Fruit fly (Drosophila melanogaster) S2 (cell line): Measurements from ENCODE around the gene Andorra.

ENCODE experiments used
- CG8478 ChIP-seq: fragments of >200 bp; optimal IDR thresholded peaks from 2 replicates; lab custom pipeline; 2018
- CTCF ChIP-seq, 2 experiments: fragments of >200 bp; optimal IDR thresholded peaks; 2 replicates each; lab custom pipeline; 2018

Andorra gene

DNA sequence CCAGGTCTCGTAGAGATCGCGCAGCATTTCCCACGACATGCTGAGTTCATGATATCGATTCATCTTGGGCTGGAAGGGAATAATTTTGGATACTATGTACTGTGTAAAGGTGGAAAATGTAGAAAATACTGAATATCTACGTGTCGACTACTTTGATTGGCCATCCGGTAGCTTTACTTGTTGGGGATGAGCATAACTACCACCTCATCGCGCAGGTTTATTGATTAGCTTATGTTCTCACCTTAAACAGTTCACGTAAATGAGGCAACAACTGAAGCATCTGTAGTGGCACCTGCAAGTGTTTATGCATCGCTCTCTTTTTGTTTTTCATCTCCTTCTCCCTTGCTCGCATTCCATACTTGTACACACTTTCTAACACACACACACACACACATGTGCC is at the start of gene Andorra:
Gene Andorra (minus strand): TSS at position 101 of the 400 bp plus-strand sequence.
- TF ChIP-seq CTCF (optimal IDR thresholded peaks at IDR 0.05; lab: Kevin White, UChicago) = no peak
- no peak for TF ChIP-seq CG8478 (lab: Kevin White, UChicago)

DNA sequence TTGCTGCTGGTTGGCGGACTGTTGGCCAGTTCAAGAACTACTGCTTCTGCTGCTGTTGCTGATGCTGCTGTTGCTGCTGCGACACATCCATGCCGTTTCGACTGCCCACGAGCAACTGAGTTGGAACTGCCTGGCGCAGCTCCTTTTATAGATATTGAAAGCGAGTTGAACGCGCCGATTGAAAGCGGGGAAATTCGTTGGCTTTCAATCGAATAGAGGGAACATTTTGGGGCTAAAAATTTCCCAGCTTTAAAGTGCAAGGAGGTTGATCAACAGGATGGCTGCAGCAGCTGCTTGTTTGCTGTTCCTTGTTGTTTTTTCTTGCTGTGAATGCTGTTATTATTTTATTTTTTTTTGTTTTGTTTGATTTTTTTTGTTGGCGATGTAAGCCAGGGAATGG is 46.7 kb upstream of the Andorra start, which contains the start of gene CG33639:
Gene CG33639 (minus strand): TSS at position 101 of the 400 bp plus-strand sequence.
- no peak for TF ChIP-seq CG8478 (lab: Kevin White, UChicago)
- TF ChIP-seq CTCF (optimal IDR thresholded peaks at IDR 0.05; lab: Kevin White, UChicago) = no peak

DNA sequence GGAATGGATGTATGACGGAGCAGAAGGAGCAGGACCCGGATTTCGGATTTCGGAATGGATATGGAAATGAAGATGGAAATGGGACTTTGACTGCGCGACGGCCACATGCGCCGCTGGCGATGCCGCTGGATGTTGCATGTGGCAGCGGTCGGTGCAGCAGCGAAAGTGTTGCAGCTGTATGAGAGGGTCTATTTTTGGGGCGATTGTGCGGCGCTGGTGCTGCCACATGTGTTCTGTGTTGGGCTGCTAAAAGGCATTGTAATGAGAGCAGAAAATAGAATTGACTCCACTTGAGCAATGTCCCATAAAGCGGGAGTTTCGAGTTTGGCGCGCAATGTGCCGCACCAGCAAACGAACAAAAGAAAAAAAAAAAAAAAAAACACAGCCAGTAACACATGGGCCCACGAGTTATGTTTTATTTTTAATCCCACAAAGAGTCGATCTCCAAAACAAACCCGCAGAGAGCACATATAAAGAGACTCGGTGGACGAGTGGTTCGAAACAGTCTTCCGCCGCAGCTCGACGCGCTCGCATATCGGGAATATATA is 29.7 kb upstream of the Andorra start, which contains the start of gene Him:
Gene Him (plus strand): TSS at position 498 of the 548 bp plus-strand sequence.
- TF ChIP-seq CTCF (optimal IDR thresholded peaks at IDR 0.05; lab: Kevin White, UChicago) = no peak
- no peak for TF ChIP-seq CG8478 (lab: Kevin White, UChicago)

DNA sequence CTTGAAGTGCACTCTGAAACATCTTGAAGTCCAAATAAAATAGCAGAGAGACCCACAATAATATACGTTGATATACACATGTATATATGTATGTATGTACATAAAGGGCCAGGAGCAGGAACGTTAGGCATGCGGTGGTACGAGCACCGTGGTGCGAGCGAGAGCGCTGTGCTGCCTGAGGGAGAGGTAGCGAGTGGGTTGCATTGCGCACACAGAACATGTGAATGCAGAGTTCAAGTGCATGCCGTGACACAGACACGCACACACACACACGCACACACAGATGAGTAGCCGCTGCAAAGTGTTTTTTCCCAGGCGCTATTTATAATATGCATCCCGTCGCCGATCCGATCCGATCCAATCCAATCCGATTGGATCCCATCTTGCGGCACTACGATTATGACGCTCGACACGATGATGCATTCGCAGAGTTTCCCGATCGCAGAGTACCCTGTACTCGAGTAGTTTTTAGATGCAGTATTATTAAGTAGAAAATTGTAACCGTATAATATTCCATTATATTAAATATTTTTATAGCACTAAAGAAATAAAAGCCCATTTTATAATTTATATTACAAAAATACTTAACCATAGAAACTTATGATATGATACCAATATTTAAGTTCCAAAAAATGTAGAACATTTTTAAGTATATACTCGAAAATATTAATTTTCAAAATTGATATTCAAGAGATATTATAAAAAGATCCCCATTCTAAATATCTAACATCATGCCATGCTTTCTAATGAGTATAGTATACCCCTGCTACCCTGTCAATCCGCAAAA is 29.0 kb upstream of the Andorra start:
- no peak for TF ChIP-seq CTCF (optimal IDR thresholded peaks at IDR 0.05; lab: Kevin White, UChicago)
- TF ChIP-seq CG8478 (lab: Kevin White, UChicago) = no peak

DNA sequence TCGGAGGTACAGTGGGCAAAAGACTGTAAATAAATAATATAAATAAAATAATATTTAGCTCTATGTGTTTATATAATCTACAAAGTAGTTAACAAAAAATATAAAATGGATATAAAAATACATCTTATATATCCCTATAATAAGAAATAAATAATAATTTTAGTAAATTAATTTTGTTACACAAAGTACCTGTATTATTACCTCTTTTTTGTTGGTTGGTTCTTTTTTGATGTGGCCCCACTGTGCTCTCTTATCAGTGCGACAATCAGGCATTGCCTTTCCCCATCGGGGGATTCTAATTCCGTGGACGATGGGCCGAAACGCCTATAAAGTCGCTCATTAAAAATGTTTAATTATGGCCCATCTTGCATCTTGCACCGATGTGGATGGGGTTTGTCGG is 28.3 kb upstream of the Andorra start:
- TF ChIP-seq CG8478 (lab: Kevin White, UChicago) = no peak
- no peak for TF ChIP-seq CTCF (optimal IDR thresholded peaks at IDR 0.05; lab: Kevin White, UChicago)

DNA sequence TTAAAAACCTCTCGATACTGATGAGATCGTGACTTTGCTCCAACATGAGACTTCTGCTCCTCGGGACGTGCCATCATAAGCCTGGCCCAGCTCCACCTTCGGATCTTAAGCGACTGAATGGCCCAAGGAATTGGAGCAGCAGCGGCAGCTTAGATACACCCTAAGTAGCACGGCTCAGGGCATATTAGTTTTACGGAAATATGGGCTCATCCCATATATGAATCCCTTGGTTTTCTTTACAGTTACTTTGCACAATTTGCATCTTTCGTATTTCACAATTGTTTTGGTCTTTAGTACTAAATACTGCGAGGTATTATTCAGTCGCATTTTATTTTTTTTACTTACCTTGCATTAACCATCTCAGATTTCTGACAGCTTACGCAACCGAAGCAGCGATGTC is 25.8 kb upstream of the Andorra start, which contains the start of gene Hesr:
Gene Hesr (minus strand): TSS at position 101 of the 400 bp plus-strand sequence.
- no peak for TF ChIP-seq CTCF (optimal IDR thresholded peaks at IDR 0.05; lab: Kevin White, UChicago)
- no peak for TF ChIP-seq CG8478 (lab: Kevin White, UChicago)

DNA sequence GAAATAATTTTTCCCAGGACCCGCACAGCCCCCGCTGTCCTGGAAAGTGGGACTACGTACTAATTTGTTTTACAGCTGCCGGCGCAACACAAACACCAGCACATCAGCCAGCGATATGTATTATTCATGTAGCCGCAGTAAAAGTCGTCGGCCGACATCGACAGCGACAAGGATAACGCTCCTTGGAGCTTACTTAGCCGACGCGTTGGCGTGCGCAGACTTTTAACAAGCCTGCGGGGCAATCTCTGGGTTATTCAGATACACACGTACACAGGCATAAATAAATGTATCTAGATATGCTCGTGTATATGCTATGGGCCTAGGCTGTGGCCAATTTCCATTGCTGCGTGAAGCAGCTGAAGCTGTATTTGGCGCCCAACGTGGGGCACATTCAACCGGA is 18.4 kb upstream of the Andorra start:
- TF ChIP-seq CG8478 (lab: Kevin White, UChicago) (no peak), CTCF (optimal IDR thresholded peaks at IDR 0.05; lab: Kevin White, UChicago) (no peak)

DNA sequence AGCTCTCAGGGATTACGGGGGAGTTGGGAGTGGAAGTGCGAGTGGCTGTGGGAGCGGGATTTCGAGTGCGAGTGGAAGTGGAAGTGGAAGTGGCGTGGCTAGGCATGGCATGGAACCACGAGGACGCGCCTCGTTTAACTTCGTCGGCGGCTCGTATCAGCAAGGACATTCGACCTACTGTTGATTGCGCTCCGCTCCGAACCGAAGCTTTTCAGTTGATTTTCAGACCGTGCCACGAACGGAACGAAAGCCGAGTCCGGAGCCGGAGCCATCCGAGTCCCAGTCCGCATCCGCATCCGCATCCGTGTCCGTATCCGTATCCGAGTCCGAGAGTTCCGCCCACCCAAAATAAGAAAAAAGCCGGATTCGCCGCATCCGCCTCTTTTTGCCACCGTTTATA is 6.7 kb upstream of the Andorra start:
- no peak for TF ChIP-seq CTCF (optimal IDR thresholded peaks at IDR 0.05; lab: Kevin White, UChicago)
- no peak for TF ChIP-seq CG8478 (lab: Kevin White, UChicago)

DNA sequence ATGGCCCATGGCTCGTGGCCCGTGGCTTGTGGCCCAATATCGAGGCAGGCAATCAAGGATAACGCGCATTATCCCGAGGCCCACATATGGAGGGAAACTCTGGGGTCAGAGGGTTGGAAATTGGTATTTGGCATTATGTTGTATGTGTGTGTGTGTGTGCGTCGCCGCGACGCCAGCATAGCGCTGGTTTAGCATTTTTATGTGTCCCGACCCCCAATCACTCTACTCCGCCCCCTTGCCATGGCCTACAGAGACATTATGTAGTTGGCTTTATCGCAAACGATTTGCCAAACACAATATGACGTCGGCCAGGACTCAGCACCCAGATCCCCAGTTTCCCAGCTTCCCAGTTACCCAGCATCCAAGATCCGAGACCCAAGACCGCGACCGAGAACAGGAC is 1.9 kb upstream of the Andorra start:
- TF ChIP-seq CTCF (optimal IDR thresholded peaks at IDR 0.05; lab: Kevin White, UChicago) (no peak), CG8478 (lab: Kevin White, UChicago) (no peak)

DNA sequence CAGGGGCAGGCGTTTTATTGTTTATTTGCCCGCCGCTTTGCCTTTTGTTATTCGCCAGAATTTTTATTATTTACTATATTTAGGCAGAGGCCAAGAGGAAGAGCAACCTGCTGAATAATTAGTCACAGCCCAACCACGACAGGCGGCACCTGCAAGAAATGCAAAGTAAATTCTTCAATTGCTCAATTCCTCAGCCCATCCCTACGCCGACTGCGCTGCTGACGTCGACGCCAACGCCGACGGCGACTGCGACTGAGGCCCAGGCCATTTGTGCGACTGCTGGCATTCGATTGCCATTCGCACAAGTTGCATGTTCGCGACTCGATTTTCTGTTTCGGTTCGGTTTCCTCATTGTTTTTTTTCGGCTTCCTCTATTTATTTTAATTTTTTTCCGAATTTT is 2.0 kb downstream of the Andorra start, which contains the start of gene Frq2:
Gene Frq2 (plus strand): TSS at position 301 of the 400 bp plus-strand sequence.
- TF ChIP-seq CTCF (optimal IDR thresholded peaks at IDR 0.05; lab: Kevin White, UChicago) (no peak), CG8478 (lab: Kevin White, UChicago) (no peak)

DNA sequence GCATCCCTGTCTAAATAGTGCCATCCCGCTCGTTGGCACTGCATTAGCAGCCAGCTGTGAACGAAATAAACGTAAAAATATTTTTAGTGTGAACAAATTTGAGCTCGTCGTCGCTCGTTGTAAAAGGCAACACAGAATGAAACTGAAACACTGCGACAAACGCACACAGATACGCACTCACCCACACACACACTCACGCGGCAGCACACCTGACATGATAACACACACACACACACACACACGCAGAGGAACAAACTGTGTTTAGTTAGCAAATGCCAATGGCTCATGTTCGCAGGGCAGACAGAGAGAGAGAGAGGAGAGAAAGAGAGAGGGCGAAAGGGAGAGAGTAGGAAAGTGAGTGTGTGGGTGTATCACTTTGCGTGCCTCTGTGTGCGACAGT is 20.3 kb downstream of the Andorra start:
- TF ChIP-seq CTCF (optimal IDR thresholded peaks at IDR 0.05; lab: Kevin White, UChicago) = no peak
- no peak for TF ChIP-seq CG8478 (lab: Kevin White, UChicago)

DNA sequence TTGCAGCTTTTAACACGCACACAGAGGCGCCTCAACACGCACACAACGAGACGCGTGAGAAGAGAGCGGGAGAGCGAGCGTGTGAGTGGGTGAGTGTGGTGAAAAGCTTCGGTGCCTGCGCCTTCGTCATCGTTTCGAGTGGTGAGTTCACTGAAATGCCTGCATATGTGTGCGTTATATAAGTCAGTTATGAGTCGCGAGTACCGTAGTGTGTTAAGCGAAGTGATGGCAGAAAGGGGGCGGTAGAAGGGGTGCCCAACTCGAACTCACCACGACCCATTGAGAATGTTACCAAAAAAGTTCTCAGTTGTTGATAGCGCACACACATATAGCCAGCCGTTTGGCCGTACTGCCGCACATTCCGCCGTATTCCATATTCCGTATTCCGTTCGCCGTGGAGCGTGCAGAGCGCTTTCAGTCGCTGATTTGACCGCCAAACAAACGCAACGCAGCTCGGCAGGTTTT is 24.3 kb downstream of the Andorra start, which contains the start of gene Frq1:
Gene Frq1 (plus strand): TSS at position 415 of the 465 bp plus-strand sequence.
- no peak for TF ChIP-seq CG8478 (lab: Kevin White, UChicago)
- no peak for TF ChIP-seq CTCF (optimal IDR thresholded peaks at IDR 0.05; lab: Kevin White, UChicago)

DNA sequence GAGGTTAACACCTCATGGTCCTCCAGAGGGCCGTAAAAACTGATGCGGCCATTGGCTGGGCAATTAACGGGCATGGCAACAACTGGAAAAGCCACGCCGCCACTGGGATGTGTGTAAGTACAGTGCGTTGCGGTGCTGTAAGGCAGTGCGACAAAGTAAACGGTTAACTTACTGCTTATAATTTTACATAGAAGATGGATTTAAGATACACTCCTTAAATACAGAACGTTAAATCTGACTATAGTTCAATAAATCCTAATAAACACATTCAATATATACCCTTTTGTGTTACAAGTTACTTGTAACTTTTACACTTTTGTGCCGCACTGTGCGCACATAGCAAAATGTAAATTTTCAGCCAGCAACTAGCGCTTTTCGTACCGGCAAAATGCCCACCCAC is 26.3 kb downstream of the Andorra start:
- no peak for TF ChIP-seq CG8478 (lab: Kevin White, UChicago)
- no peak for TF ChIP-seq CTCF (optimal IDR thresholded peaks at IDR 0.05; lab: Kevin White, UChicago)

DNA sequence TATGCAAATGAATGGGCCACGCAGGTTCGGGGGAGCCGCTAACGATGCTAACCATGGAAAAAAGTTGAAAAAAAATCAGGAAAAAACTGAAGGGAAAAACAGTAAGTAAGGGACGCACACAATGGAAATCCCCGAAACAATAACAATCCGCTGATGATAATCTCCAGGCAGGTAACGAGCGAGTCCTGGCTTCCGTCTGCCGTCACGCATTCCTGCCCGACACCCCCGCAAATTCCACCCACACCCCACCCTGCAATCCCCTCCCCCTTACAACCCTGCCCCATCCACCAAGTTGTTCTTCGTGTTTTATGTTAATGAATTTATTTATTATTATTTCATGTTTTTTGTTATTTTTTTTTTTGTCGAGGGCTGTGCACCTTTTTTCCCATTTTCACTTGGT is 27.9 kb downstream of the Andorra start:
- TF ChIP-seq CTCF (optimal IDR thresholded peaks at IDR 0.05; lab: Kevin White, UChicago) (no peak), CG8478 (lab: Kevin White, UChicago) (no peak)

DNA sequence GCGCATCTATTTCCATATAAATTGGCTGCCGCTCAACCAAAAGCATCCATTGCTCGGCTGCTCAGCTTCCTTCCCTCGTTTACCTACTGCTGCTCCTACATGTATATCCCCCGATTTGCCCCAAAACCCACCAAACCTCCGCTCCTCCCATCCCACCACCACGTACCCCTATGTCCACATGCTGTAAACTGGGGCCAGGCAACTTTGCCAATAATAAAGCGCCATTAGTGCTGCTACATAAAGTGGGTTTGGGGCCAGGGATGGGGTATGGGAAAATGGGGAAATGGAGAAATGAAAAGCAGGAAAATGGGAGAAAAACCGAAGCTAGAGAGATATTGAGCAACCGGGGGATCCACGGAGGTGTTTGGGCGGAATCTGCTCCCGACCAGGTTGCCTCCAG is 30.0 kb downstream of the Andorra start:
- no peak for TF ChIP-seq CG8478 (lab: Kevin White, UChicago)
- no peak for TF ChIP-seq CTCF (optimal IDR thresholded peaks at IDR 0.05; lab: Kevin White, UChicago)
